Fruit fly (Drosophila melanogaster): Measurements from ENCODE around the gene CRMP.

CRMP gene

DNA sequence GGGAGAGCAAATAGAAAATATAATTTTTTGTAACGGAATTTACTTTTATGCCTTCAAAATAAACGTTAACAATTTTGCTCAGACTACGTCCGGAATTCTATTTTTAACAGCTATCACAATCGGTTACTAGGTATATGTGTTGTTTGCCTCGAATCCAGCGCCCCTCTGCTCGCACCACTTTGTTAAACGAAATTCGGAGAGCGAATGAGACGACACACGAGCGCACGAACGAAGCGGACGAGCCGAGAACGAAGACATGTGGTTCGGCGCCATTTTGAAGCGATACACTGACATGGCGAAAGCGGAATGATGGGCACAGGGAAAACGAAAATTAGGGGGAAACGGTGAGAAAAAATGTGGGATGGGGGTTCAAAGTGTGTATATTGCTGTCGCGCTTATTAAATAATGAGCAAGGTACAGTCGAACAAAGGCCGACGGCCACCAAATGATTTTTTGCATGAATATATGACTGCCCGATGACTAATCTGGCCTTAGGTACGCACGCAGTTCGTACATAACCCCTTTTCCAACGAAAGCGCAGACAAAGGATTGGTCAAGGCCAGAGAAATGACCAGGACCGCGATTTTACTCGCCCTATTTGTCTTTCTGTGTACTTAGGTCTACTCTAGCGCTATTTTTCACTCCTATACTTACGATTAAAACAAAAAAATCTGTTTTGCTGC lies 29.6 kb downstream of the CRMP start (continued):
- peak; percentile 21 for TF ChIP-seq MTF-1 (GFP tag; optimal IDR thresholded peaks at IDR 0.05; ENCODE audit: borderline replicate concordance)
- TF ChIP-seq Eip74EF (GFP tag; optimal IDR thresholded peaks at IDR 0.05) = peak in 1 of 2 experiments; percentile 33
- peak; percentile 32 for TF ChIP-seq HmgZ (tag; optimal IDR thresholded peaks at IDR 0.05)
- TF ChIP-seq Xrp1 (GFP tag; IDR thresholded peaks at IDR 0.05) = no peak
- peak; percentile 13 for TF ChIP-seq luna (GFP tag; optimal IDR thresholded peaks at IDR 0.05)
- TF ChIP-seq odd (GFP tag; optimal IDR thresholded peaks at IDR 0.05) = peak; percentile 21
- no peak for TF ChIP-seq mam (GFP tag; optimal IDR thresholded peaks at IDR 0.05)
- TF ChIP-seq CG13123 (GFP tag; optimal IDR thresholded peaks at IDR 0.05) = no peak
- peak; percentile 15 for TF ChIP-seq scrt (GFP tag; optimal IDR thresholded peaks at IDR 0.05)
- no peak for TF ChIP-seq CG7556 (GFP tag; optimal IDR thresholded peaks at IDR 0.05)
- no peak for TF ChIP-seq lov (optimal IDR thresholded peaks at IDR 0.05)
- TF ChIP-seq lov (GFP tag; IDR thresholded peaks at IDR 0.05) = no peak
- TF ChIP-seq CHES-1-like (GFP tag; optimal IDR thresholded peaks at IDR 0.05) = peak; percentile 1
- TF ChIP-seq CG6683 (GFP tag; optimal IDR thresholded peaks at IDR 0.05) = peak; percentile 14
- TF ChIP-seq lola (GFP tag; optimal IDR thresholded peaks at IDR 0.05) = no peak
- peak; percentile 84 for TF ChIP-seq CG34376 (GFP tag; optimal IDR thresholded peaks at IDR 0.05)
- TF ChIP-seq Tbp (GFP tag; optimal IDR thresholded peaks at IDR 0.05) = peak; percentile 82
- TF ChIP-seq D (optimal IDR thresholded peaks at IDR 0.05) = peak; percentile 65
- no peak for TF ChIP-seq D (GFP tag; optimal IDR thresholded peaks at IDR 0.05)
- no peak for TF ChIP-seq lmd (GFP tag; IDR thresholded peaks at IDR 0.05)
- peak; percentile 94 for TF ChIP-seq bigmax (GFP tag; optimal IDR thresholded peaks at IDR 0.05)
- peak; percentile 55 for TF ChIP-seq CG8924 (tag; optimal IDR thresholded peaks at IDR 0.05)
- peak; percentile 2 for TF ChIP-seq CG4328 (GFP tag; optimal IDR thresholded peaks at IDR 0.05)
- no peak for TF ChIP-seq CG3163 (GFP tag; optimal IDR thresholded peaks at IDR 0.05)
- peak; percentile 9 for TF ChIP-seq jumu (GFP tag; optimal IDR thresholded peaks at IDR 0.05)
- TF ChIP-seq Fer3 (tag; optimal IDR thresholded peaks at IDR 0.05) = peak; percentile 18
- no peak for TF ChIP-seq CG8388 (GFP tag; optimal IDR thresholded peaks at IDR 0.05)
- TF ChIP-seq Camta (GFP tag; optimal IDR thresholded peaks at IDR 0.05) = no peak
- peak; percentile 13 for TF ChIP-seq NfI (GFP tag; optimal IDR thresholded peaks at IDR 0.05)
- peak; percentile 85 for TF ChIP-seq CG17912 (GFP tag; optimal IDR thresholded peaks at IDR 0.05)
- TF ChIP-seq CG7987 (GFP tag; optimal IDR thresholded peaks at IDR 0.05) = peak; percentile 60
- TF ChIP-seq Med (GFP tag) = peak; percentile 84
- no peak for TF ChIP-seq CG11398 (GFP tag; optimal IDR thresholded peaks at IDR 0.05)
- peak; percentile 18 for TF ChIP-seq CG33557 (GFP tag; optimal IDR thresholded peaks at IDR 0.05)
- TF ChIP-seq H2.0 (GFP tag; IDR thresholded peaks at IDR 0.05) = no peak
- peak; percentile 7 for TF ChIP-seq CG4707 (GFP tag; optimal IDR thresholded peaks at IDR 0.05)
- TF ChIP-seq CG1024 (GFP tag; IDR thresholded peaks at IDR 0.05) = no peak
- peak; percentile 7 for TF ChIP-seq CG15479 (GFP tag; optimal IDR thresholded peaks at IDR 0.05)
- TF ChIP-seq CG13894 (tag; optimal IDR thresholded peaks at IDR 0.05) = peak; percentile 77
- peak; percentile 37 for TF ChIP-seq CG6254 (GFP tag; optimal IDR thresholded peaks at IDR 0.05)
- TF ChIP-seq btn (GFP tag; optimal IDR thresholded peaks at IDR 0.05) = no peak
- TF ChIP-seq CG12769 (tag; optimal IDR thresholded peaks at IDR 0.05) = peak; percentile 97
- no peak for TF ChIP-seq CG8290 (GFP tag; optimal IDR thresholded peaks at IDR 0.05)
- peak in 1 of 2 experiments; percentile 75 for TF ChIP-seq CG8290 (tag; optimal IDR thresholded peaks at IDR 0.05)
- peak; percentile 14 for TF ChIP-seq eyg (GFP tag; optimal IDR thresholded peaks at IDR 0.05)
- TF ChIP-seq CG12391 (tag; optimal IDR thresholded peaks at IDR 0.05) = peak; percentile 22
- TF ChIP-seq gem (tag; optimal IDR thresholded peaks at IDR 0.05) = no peak
- TF ChIP-seq amos (GFP tag; IDR thresholded peaks at IDR 0.05; ENCODE audit: partially characterized antibody) = no peak
- peak; percentile 49 for TF ChIP-seq gro (GFP tag; optimal IDR thresholded peaks at IDR 0.05)
